Worm (Caenorhabditis elegans): ENCODE results near the gene Y66A7A.9.

- TF ChIP-seq madf-6 (GFP tag; IDR thresholded peaks at IDR 0.05), result no peak
- no peak for TF ChIP-seq B0035.1 (tag; optimal IDR thresholded peaks at IDR 0.05)
- no peak for TF ChIP-seq let-526 (GFP tag; IDR thresholded peaks at IDR 0.05)
- TF ChIP-seq lsy-27 (tag; optimal IDR thresholded peaks at IDR 0.05; ENCODE audit: borderline replicate concordance, insufficient read depth), result no peak
- TF ChIP-seq efl-1 (GFP tag; optimal IDR thresholded peaks at IDR 0.05), result no peak
- no peak for TF ChIP-seq pha-4 (tag; optimal IDR thresholded peaks at IDR 0.05)
These were observed 39.2 kb upstream of the Y66A7A.9 start for ce11 chrIII:11651430-11651829.

Measured in whole organism, young adult.